Worm (Caenorhabditis elegans): ENCODE measurements around the gene mfsd-10.

ce11 chrX:17356748-17357147, 11.7 kb downstream of the mfsd-10 start:
- TF ChIP-seq pqm-1 (tag; optimal IDR thresholded peaks at IDR 0.05) (no peak), ceh-9 (tag; optimal IDR thresholded peaks at IDR 0.05) (no peak), ceh-24 (tag; optimal IDR thresholded peaks at IDR 0.05) (no peak), unc-86 (tag; optimal IDR thresholded peaks at IDR 0.05) (no peak), ama-1 (optimal IDR thresholded peaks at IDR 0.05) (no peak), tbx-2 (tag; optimal IDR thresholded peaks at IDR 0.05) (no peak), ets-4 (tag; optimal IDR thresholded peaks at IDR 0.05) (no peak), fkh-10 (GFP tag; optimal IDR thresholded peaks at IDR 0.05) (no peak), dmd-4 (tag; optimal IDR thresholded peaks at IDR 0.05; ENCODE audit: borderline replicate concordance) (no peak), fkh-6 (tag; optimal IDR thresholded peaks at IDR 0.05) (no peak)

All from whole organism, late embryonic.